Fruit fly (Drosophila melanogaster): Measurements from ENCODE around the gene CG15546.
A peak's percentile ranks its signal among the peaks of the same experiment; 100 is the strongest.

CG15546 gene

DNA sequence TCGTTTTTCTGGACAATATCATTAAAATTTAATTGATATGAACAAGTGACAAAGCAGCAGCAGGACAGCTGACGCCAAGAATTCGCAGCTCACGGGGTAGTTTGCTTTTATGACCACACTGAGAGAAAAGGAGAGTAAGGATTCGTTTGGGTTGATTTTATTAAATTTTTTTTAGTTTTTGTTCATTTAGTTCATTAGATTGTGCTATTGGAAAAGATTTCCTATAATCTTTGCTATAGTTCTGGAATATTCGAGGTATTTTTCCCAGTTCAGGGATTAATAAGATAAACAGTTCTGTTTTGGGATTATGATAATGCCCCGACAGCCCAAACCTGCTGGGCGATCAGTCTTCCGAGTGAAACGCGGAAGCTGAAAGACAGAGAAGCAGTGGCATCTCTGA is 33.8 kb downstream of the CG15546 start:
- TF ChIP-seq bsh (GFP tag; optimal IDR thresholded peaks at IDR 0.05) = peak in 1 of 2 experiments; percentile 47
- TF ChIP-seq dm (GFP tag; optimal IDR thresholded peaks at IDR 0.05) = no peak
- no peak for TF ChIP-seq CG2889 (GFP tag; IDR thresholded peaks at IDR 0.05)
- TF ChIP-seq nom (GFP tag; optimal IDR thresholded peaks at IDR 0.05) = peak; percentile 57
- TF ChIP-seq CG33213 (GFP tag; optimal IDR thresholded peaks at IDR 0.05) = no peak
- no peak for TF ChIP-seq CG4617 (GFP tag; optimal IDR thresholded peaks at IDR 0.05; ENCODE audit: borderline replicate concordance)
- no peak for TF ChIP-seq CG17829 (tag; optimal IDR thresholded peaks at IDR 0.05)
- TF ChIP-seq Chrac-16 (GFP tag; optimal IDR thresholded peaks at IDR 0.05) = no peak
- TF ChIP-seq inv (GFP tag; IDR thresholded peaks at IDR 0.05; ENCODE audit: partially characterized antibody) = no peak
- no peak for TF ChIP-seq pan (optimal IDR thresholded peaks at IDR 0.05)
- no peak for TF ChIP-seq pan (GFP tag; optimal IDR thresholded peaks at IDR 0.05 in 1 of 2, IDR thresholded peaks at IDR 0.05 in 1 of 2)
- TF ChIP-seq CG34422 (GFP tag; IDR thresholded peaks at IDR 0.05) = no peak
- no peak for TF ChIP-seq MBD-R2 (GFP tag; IDR thresholded peaks at IDR 0.05)
- TF ChIP-seq Hmr (GFP tag; optimal IDR thresholded peaks at IDR 0.05) = no peak
- no peak for TF ChIP-seq CG9932 (GFP tag; IDR thresholded peaks at IDR 0.05)
- TF ChIP-seq Nf-YA (GFP tag; IDR thresholded peaks at IDR 0.05) = no peak
- no peak for TF ChIP-seq en (GFP tag; optimal IDR thresholded peaks at IDR 0.05)
- no peak for TF ChIP-seq hb (GFP tag; IDR thresholded peaks at IDR 0.05; ENCODE audit: partially characterized antibody)

DNA sequence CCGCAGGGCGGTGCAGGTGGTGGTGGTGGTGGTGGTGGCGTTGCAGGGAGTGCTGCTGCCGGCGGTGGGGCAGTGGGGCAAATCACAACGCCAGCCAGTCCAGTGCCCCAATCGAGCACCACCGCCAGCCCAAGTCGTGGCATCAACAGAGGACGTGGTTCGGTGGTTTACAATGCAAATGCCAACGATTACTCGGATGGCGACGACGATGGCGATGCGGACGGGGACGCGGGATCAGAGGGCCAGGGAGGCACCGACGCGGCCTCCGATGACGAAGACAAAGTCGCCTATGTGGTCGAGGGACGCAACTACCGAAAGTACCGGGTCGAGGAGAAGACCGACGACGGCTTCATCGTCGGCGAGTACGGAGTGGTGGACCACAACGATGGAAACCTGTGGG is 35.2 kb downstream of the CG15546 start:
- TF ChIP-seq CG4707 (GFP tag; optimal IDR thresholded peaks at IDR 0.05) (no peak), CG4328 (GFP tag; optimal IDR thresholded peaks at IDR 0.05) (no peak), CG6683 (GFP tag; optimal IDR thresholded peaks at IDR 0.05) (no peak), CG7357 (GFP tag; IDR thresholded peaks at IDR 0.05) (no peak), Bteb2 (GFP tag; optimal IDR thresholded peaks at IDR 0.05) (no peak), Hsf (GFP tag; optimal IDR thresholded peaks at IDR 0.05) (no peak)

DNA sequence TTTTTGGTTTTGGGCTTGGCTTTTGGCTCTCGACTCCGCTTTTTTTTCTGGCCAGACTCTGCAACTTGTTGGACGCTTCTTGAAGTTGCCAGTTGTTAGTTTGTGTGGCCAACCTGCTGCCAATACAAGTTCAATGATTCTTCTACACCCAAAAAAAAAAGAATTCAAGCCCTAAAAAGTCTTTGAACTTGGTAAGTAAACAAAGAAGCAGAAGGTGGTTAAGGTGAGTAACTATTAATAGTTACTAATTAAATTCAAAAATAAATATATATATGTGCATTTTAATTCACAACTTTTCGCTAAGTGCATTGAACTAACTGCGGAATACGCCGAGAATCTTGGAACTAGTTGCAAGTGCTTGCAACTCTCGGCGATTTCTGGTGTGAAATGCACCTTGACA is 42.9 kb downstream of the CG15546 start:
- TF ChIP-seq CG1602 (GFP tag; optimal IDR thresholded peaks at IDR 0.05) = no peak
- TF ChIP-seq sc (optimal IDR thresholded peaks at IDR 0.05) = no peak
- TF ChIP-seq sc (GFP tag; optimal IDR thresholded peaks at IDR 0.05) = no peak
- TF ChIP-seq fd3F (GFP tag; optimal IDR thresholded peaks at IDR 0.05) = no peak
- TF ChIP-seq bsh (GFP tag; optimal IDR thresholded peaks at IDR 0.05) = peak in 1 of 2 experiments; percentile 42
- TF ChIP-seq Deaf1 (tag; optimal IDR thresholded peaks at IDR 0.05) = no peak
- no peak for TF ChIP-seq az2 (GFP tag; optimal IDR thresholded peaks at IDR 0.05)
- no peak for TF ChIP-seq CG4424 (GFP tag; optimal IDR thresholded peaks at IDR 0.05)
- no peak for TF ChIP-seq Kr (GFP tag; optimal IDR thresholded peaks at IDR 0.05)
- TF ChIP-seq Dp (GFP tag; optimal IDR thresholded peaks at IDR 0.05) = no peak
- no peak for TF ChIP-seq MESR4 (GFP tag; optimal IDR thresholded peaks at IDR 0.05)
- no peak for TF ChIP-seq Camta (GFP tag; optimal IDR thresholded peaks at IDR 0.05)
- peak; percentile 66 for TF ChIP-seq Drgx (GFP tag; IDR thresholded peaks at IDR 0.05)
- 0 out of 2 replicates have a peak, but pooled peaks have one; percentile 10 for TF ChIP-seq ranshi (GFP tag; IDR thresholded peaks at IDR 0.05)
- no peak for TF ChIP-seq Dref (GFP tag; IDR thresholded peaks at IDR 0.05)
- TF ChIP-seq sens (GFP tag) = peak; percentile 38
- TF ChIP-seq salm (tag; optimal IDR thresholded peaks at IDR 0.05) = no peak
- no peak for TF ChIP-seq Taf1 (GFP tag; IDR thresholded peaks at IDR 0.05)
- TF ChIP-seq gsb (GFP tag; IDR thresholded peaks at IDR 0.05) = no peak
- peak; percentile 58 for TF ChIP-seq CG5180 (GFP tag; optimal IDR thresholded peaks at IDR 0.05)
